Fruit fly (Drosophila melanogaster): ENCODE results near the gene Usp10.

DNA sequence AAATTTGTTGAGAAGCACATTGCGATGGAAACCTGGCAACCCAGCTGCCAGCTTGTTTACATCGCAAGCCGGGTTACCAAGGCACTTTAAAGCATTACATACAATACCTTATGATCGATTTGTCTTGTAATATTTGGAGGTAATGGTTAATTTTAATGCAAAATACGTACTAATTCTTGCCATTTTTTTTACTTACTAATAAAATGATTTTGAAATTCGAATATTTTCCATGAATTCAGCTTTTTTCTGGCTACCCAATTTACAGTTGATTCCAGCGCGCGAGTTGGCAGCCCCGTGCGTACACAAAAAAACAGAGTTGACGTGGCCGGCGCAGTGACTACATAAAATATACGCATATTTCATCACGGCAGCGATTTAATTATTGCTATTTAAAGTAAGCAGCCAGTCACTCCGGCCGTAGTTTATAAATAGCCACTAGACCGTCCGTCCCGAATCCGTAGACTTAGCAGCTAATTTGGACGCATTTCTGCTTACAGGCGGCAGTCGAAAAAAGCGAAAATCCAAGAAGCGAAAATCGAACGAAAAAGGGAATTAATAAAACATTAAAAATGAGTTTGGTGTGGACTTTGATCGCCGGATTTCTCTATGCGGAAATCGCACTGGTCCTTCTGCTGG, 34.0 kb upstream of the Usp10 start, which contains the start of the genes CG13901 and CG13887:
- peak in 1 of 2 experiments; percentile 2 for TF ChIP-seq CTCF (optimal IDR thresholded peaks at IDR 0.05)
- no peak for TF ChIP-seq CG8478 (optimal IDR thresholded peaks at IDR 0.05)

Measured in S2 (cell line).